Fruit fly (Drosophila melanogaster) whole organism, pupa: ENCODE measurements around the gene Ythdf.

Experiments
- CG10348 ChIP-seq: fragments of 200-800 bp; sonication (Bioruptor generic); IDR thresholded peaks from 2 replicates; pipeline ENCODE4 v1.3.6; 2022; ENCODE audit warnings: missing biosample characterization, missing genetic modification characterization
- CG12605 ChIP-seq: fragments of 200-800 bp; sonication (Bioruptor generic); IDR thresholded peaks from 2 replicates; pipeline ENCODE4 v1.3.6; 2022; ENCODE audit warnings: missing biosample characterization, missing genetic modification characterization
- CG13204 ChIP-seq: fragments of 200-800 bp; sonication (Bioruptor generic); optimal IDR thresholded peaks from 2 replicates; lab custom pipeline; 2018; ENCODE audit warnings: missing biosample characterization, mild to moderate bottlenecking, missing genetic modification characterization, moderate library complexity
- CG14655 ChIP-seq: fragments of 200-800 bp; sonication (Bioruptor generic); optimal IDR thresholded peaks from 3 replicates; lab custom pipeline; 2017; ENCODE audit warnings: mild to moderate bottlenecking, missing biosample characterization, missing genetic modification reagents, missing genetic modification characterization
- CG15710 ChIP-seq: fragments of 200-800 bp; sonication (Bioruptor generic); optimal IDR thresholded peaks from 2 replicates; lab custom pipeline; 2018; ENCODE audit warnings: missing biosample characterization, mild to moderate bottlenecking, missing genetic modification characterization, moderate library complexity
- CG17806 ChIP-seq: fragments of 200-800 bp; sonication (Bioruptor generic); optimal IDR thresholded peaks from 2 replicates; lab custom pipeline; 2018; ENCODE audit warnings: missing biosample characterization, mild to moderate bottlenecking, missing genetic modification characterization, moderate library complexity
- CG32121 ChIP-seq: fragments of 200-800 bp; sonication (Bioruptor generic); IDR thresholded peaks from 2 replicates; pipeline ENCODE4 v1.3.6; 2022; ENCODE audit warnings: missing biosample characterization, missing genetic modification characterization
- CG34367 ChIP-seq: fragments of 200-800 bp; sonication (Bioruptor generic); optimal IDR thresholded peaks from 2 replicates; lab custom pipeline; 2018; ENCODE audit warnings: missing biosample characterization, mild to moderate bottlenecking, missing genetic modification characterization
- CG4496 ChIP-seq: fragments of 200-800 bp; sonication (Bioruptor generic); IDR thresholded peaks from 3 replicates; pipeline ENCODE4 v1.3.6; 2022; ENCODE audit warnings: missing biosample characterization, missing genetic modification characterization
- CG8301 ChIP-seq: fragments of 200-800 bp; sonication (Bioruptor generic); optimal IDR thresholded peaks from 2 replicates; lab custom pipeline; 2018; ENCODE audit warnings: missing biosample characterization, mild to moderate bottlenecking, missing genetic modification characterization
- CG9948 ChIP-seq: fragments of 200-800 bp; sonication (Bioruptor generic); optimal IDR thresholded peaks from 2 replicates; lab custom pipeline; 2018; ENCODE audit warnings: missing biosample characterization, mild to moderate bottlenecking, missing genetic modification characterization, moderate library complexity
- D1 ChIP-seq: fragments of 200-800 bp; sonication (Bioruptor generic); optimal IDR thresholded peaks from 2 replicates; lab custom pipeline; 2018; ENCODE audit warnings: missing biosample characterization, mild to moderate bottlenecking, missing genetic modification characterization, moderate library complexity
- EcR ChIP-seq: fragments of 200-800 bp; sonication (Bioruptor generic); optimal IDR thresholded peaks from 3 replicates; lab custom pipeline; 2019; ENCODE audit warnings: missing biosample characterization, missing genetic modification characterization, mild to moderate bottlenecking, moderate library complexity, missing genetic modification reagents
- Ets98B ChIP-seq: fragments of 200-800 bp; sonication (Bioruptor generic); IDR thresholded peaks from 2 replicates; pipeline ENCODE4 v1.3.6; 2022; ENCODE audit warnings: missing biosample characterization, missing genetic modification characterization
- Pif1A ChIP-seq: fragments of 200-800 bp; sonication (Bioruptor generic); optimal IDR thresholded peaks from 3 replicates; lab custom pipeline; 2016; ENCODE audit warnings: missing biosample characterization, missing genetic modification characterization
- Pif1B ChIP-seq: fragments of 200-800 bp; sonication (Bioruptor generic); optimal IDR thresholded peaks from 3 replicates; lab custom pipeline; 2016; ENCODE audit warnings: missing biosample characterization, missing genetic modification characterization
- Snoo ChIP-seq: fragments of 200-800 bp; sonication (Bioruptor generic); optimal IDR thresholded peaks from 3 replicates; lab custom pipeline; 2017; ENCODE audit warnings: missing biosample characterization, mild to moderate bottlenecking, missing genetic modification characterization, inconsistent platforms
- fd96Ca ChIP-seq: fragments of 200-800 bp; sonication (Bioruptor generic); IDR thresholded peaks from 3 replicates; pipeline ENCODE4 v1.3.6; 2022; ENCODE audit warnings: missing biosample characterization, missing genetic modification characterization
- gl ChIP-seq: fragments of 200-800 bp; sonication (Bioruptor generic); optimal IDR thresholded peaks from 2 replicates; lab custom pipeline; 2018; ENCODE audit warnings: missing biosample characterization, mild to moderate bottlenecking, missing genetic modification characterization
- rn ChIP-seq: fragments of 200-800 bp; sonication (Bioruptor generic); IDR thresholded peaks from 2 replicates; pipeline ENCODE4 v1.3.6; 2022; ENCODE audit warnings: missing biosample characterization, missing genetic modification characterization

Gene Ythdf

dm6 chr3R:25056016-25056415 lies 17.0 kb upstream of the Ythdf start, which contains the start of the genes CG31111 and stac:
CG31111 (minus strand) TSS chr3R:25056177.
stac (plus strand) TSS chr3R:25056286.
- no peak for TF ChIP-seq CG15710 (tag; lab: Kevin White, UChicago)
- no peak for TF ChIP-seq CG32121 (GFP tag; lab: Robert Waterston, UW)
- TF ChIP-seq gl (tag; lab: Kevin White, UChicago): no peak
- TF ChIP-seq Pif1A (GFP tag; lab: Kevin White, UChicago): no peak
- no peak for TF ChIP-seq CG10348 (GFP tag; lab: Robert Waterston, UW)
- no peak for TF ChIP-seq CG14655 (GFP tag; lab: Kevin White, UChicago)
- TF ChIP-seq EcR (GFP tag; lab: Kevin White, UChicago): no peak
- TF ChIP-seq rn (GFP tag; lab: Robert Waterston, UW): no peak
- no peak for TF ChIP-seq CG13204 (GFP tag; lab: Kevin White, UChicago)

- TF ChIP-seq Pif1A (GFP tag; lab: Kevin White, UChicago) (no peak), D1 (tag; lab: Kevin White, UChicago) (no peak), CG13204 (GFP tag; lab: Kevin White, UChicago) (no peak), Ets98B (peak; percentile 36; the same call in 1 of the 2 replicates)
- TF ChIP-seq, all 21 proteins: peak for 1
Observed at dm6 chr3R:25054451-25055188, 15.6 kb upstream of the Ythdf start, which contains the start of gene CG31109. CG31109 (minus strand) TSS chr3R:25054653.

dm6 chr3R:25051441-25052097 lies 12.5 kb upstream of the Ythdf start:
- TF ChIP-seq Pif1B (GFP tag; lab: Kevin White, UChicago) (peak; percentile 27), CG10348 (GFP tag; lab: Robert Waterston, UW) (no peak), D1 (tag; lab: Kevin White, UChicago) (no peak), Ets98B (peak; percentile 80), CG15710 (tag; lab: Kevin White, UChicago) (no peak), rn (GFP tag; lab: Robert Waterston, UW) (no peak), CG32121 (GFP tag; lab: Robert Waterston, UW) (peak; percentile 73), Snoo (tag; lab: Kevin White, UChicago) (no peak), CG8301 (tag; lab: Kevin White, UChicago) (peak; percentile 56), CG4496 (GFP tag; lab: Robert Waterston, UW) (peak; percentile 72; the same call in 2 of the 3 replicates), CG13204 (GFP tag; lab: Kevin White, UChicago) (no peak)

- TF ChIP-seq Ets98B (no peak), CG12605 (GFP tag; lab: Robert Waterston, UW) (no peak), CG34367 (no peak), gl (tag; lab: Kevin White, UChicago) (no peak), fd96Ca (GFP tag; lab: Robert Waterston, UW) (no peak), CG8301 (tag; lab: Kevin White, UChicago) (no peak), D1 (tag; lab: Kevin White, UChicago) (no peak), CG10348 (GFP tag; lab: Robert Waterston, UW) (no peak), CG32121 (GFP tag; lab: Robert Waterston, UW) (no peak), Pif1B (GFP tag; lab: Kevin White, UChicago) (no peak), Snoo (tag; lab: Kevin White, UChicago) (no peak), CG14655 (GFP tag; lab: Kevin White, UChicago) (no peak), CG9948 (tag; lab: Kevin White, UChicago) (no peak), CG17806 (tag; lab: Kevin White, UChicago) (no peak), CG13204 (GFP tag; lab: Kevin White, UChicago) (no peak), rn (GFP tag; lab: Robert Waterston, UW) (no peak)
Observed at dm6 chr3R:25050649-25051048, 11.6 kb upstream of the Ythdf start.

DNA sequence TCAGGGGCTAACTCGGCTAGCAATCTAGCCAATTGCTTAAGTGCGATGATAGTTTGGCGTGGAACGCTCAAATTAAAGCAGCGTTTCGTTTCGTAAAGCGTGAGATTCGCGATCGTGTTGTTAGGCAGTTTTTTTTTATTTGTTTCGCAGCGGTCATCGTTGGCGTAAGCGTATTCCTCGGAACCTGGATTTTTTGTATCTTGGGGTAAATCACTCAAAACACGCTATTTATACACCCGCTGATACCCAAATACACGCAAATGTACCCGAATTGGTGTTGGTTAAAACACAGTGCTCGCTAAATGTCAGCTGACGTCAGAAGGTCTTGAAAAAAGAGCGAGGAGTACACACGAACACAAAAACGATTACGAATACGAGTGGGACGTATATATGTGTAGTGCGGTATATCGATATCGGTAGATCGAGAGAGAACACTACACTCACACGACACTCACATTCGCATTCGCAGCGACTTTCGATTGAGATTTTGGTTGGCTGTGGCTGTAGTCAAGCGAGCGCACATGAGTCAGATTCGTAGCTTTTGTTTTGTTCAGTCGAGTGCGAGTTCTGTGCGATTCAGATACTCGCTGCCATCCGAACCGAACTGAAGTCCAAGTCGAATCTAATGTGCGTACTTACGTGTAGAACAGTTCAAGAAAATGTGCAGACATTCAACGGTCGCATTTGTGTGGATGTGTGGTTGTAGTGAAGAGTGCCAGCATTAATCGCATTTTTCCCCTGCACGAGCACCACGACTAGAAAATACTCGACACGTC lies 10.9 kb upstream of the Ythdf start:
- TF ChIP-seq CG9948 (tag; lab: Kevin White, UChicago) (no peak), CG32121 (GFP tag; lab: Robert Waterston, UW) (no peak), CG15710 (tag; lab: Kevin White, UChicago) (peak; percentile 11), CG34367 (no peak), EcR (GFP tag; lab: Kevin White, UChicago) (peak; percentile 72), CG10348 (GFP tag; lab: Robert Waterston, UW) (no peak), Pif1B (GFP tag; lab: Kevin White, UChicago) (peak; percentile 59), CG17806 (tag; lab: Kevin White, UChicago) (peak; percentile 13), rn (GFP tag; lab: Robert Waterston, UW) (no peak), gl (tag; lab: Kevin White, UChicago) (peak; percentile 44), CG8301 (tag; lab: Kevin White, UChicago) (peak; percentile 5), Ets98B (no peak), Snoo (tag; lab: Kevin White, UChicago) (peak; percentile 39)
